Fruit fly (Drosophila melanogaster) whole organism, embryonic: ENCODE data around the gene Acn.

Experiments
- Ada2b ChIP-seq: fragments of 200-800 bp; sonication (Bioruptor generic); IDR thresholded peaks from 2 replicates; pipeline ENCODE4 v1.3.6; 2022; ENCODE audit warnings: missing biosample characterization, missing genetic modification characterization
- Awh ChIP-seq: fragments of 200-800 bp; sonication (Bioruptor generic); IDR thresholded peaks from 2 replicates; pipeline ENCODE4, ENCODE4 v1.3.6; 2022; ENCODE audit warnings: missing biosample characterization, missing genetic modification characterization
- CG10267 ChIP-seq: fragments of 200-800 bp; sonication (Bioruptor generic); optimal IDR thresholded peaks from 2 replicates; lab custom pipeline; 2018; ENCODE audit warnings: missing biosample characterization, mild to moderate bottlenecking, missing genetic modification characterization, moderate library complexity
- CG10959 ChIP-seq: fragments of 200-800 bp; sonication (Bioruptor generic); IDR thresholded peaks from 2 replicates; pipeline ENCODE4 v1.3.6; 2022; ENCODE audit warnings: missing biosample characterization, missing genetic modification characterization
- CG11695 ChIP-seq: fragments of 200-800 bp; sonication (Bioruptor generic); IDR thresholded peaks from 3 replicates; pipeline ENCODE4 v1.3.6; 2022; ENCODE audit warnings: missing biosample characterization, missing genetic modification characterization
- CG12659 ChIP-seq: fragments of 200-800 bp; sonication (Bioruptor generic); optimal IDR thresholded peaks from 3 replicates; lab custom pipeline; 2017; ENCODE audit warnings: mild to moderate bottlenecking, missing biosample characterization, missing genetic modification reagents, missing genetic modification characterization
- CG15011 ChIP-seq: fragments of 200-800 bp; sonication (Bioruptor generic); optimal IDR thresholded peaks from 3 replicates; lab custom pipeline; 2018; ENCODE audit warnings: missing biosample characterization, mild to moderate bottlenecking, missing genetic modification characterization
- CG1529 ChIP-seq: fragments of 200-800 bp; sonication (Bioruptor generic); optimal IDR thresholded peaks from 3 replicates; lab custom pipeline; 2018; ENCODE audit warnings: missing biosample characterization, missing genetic modification characterization
- CG17359 ChIP-seq: fragments of 200-800 bp; sonication (Bioruptor generic); optimal IDR thresholded peaks from 3 replicates; lab custom pipeline; 2018; ENCODE audit warnings: missing biosample characterization, mild to moderate bottlenecking, missing genetic modification characterization, moderate library complexity
- CG2678 ChIP-seq: fragments of 200-800 bp; sonication (Bioruptor generic); optimal IDR thresholded peaks from 3 replicates; lab custom pipeline; 2019; ENCODE audit warnings: missing biosample characterization, mild to moderate bottlenecking, missing genetic modification characterization, moderate library complexity
- CG2889 ChIP-seq: fragments of 200-800 bp; sonication (Bioruptor generic); IDR thresholded peaks from 3 replicates; pipeline ENCODE4 v1.3.6; 2022; ENCODE audit warnings: missing biosample characterization, missing genetic modification characterization
- CG30431 ChIP-seq: fragments of 200-800 bp; sonication (Bioruptor generic); optimal IDR thresholded peaks from 2 replicates; lab custom pipeline; 2017; ENCODE audit warnings: missing biosample characterization, missing genetic modification characterization
- CG31365 ChIP-seq: fragments of 200-800 bp; sonication (Bioruptor generic); optimal IDR thresholded peaks from 2 replicates; lab custom pipeline; 2018; ENCODE audit warnings: missing biosample characterization, mild to moderate bottlenecking, missing genetic modification characterization
- CG31388 ChIP-seq: fragments of 200-800 bp; sonication (Bioruptor generic); optimal IDR thresholded peaks from 2 replicates; lab custom pipeline; 2016; ENCODE audit warnings: missing biosample characterization, missing genetic modification characterization
- CG3847 ChIP-seq: fragments of 200-800 bp; sonication (Bioruptor generic); IDR thresholded peaks from 2 replicates; pipeline ENCODE4 v1.3.6; 2022; ENCODE audit warnings: missing biosample characterization, missing genetic modification characterization
- CG4424 ChIP-seq: fragments of 200-800 bp; sonication (Bioruptor generic); optimal IDR thresholded peaks from 3 replicates; lab custom pipeline; 2016; ENCODE audit warnings: missing biosample characterization, missing genetic modification characterization
- CG4854 ChIP-seq: fragments of 200-800 bp; sonication (Bioruptor generic); optimal IDR thresholded peaks from 2 replicates; lab custom pipeline; 2016; ENCODE audit warnings: missing biosample characterization, missing genetic modification characterization, inconsistent platforms
- CG7786 ChIP-seq: fragments of 200-800 bp; sonication (Bioruptor generic); optimal IDR thresholded peaks from 2 replicates; lab custom pipeline; 2016; ENCODE audit warnings: missing biosample characterization, missing genetic modification characterization
- CG9437 ChIP-seq: fragments of 200-800 bp; sonication (Bioruptor generic); optimal IDR thresholded peaks from 2 replicates; lab custom pipeline; 2018; ENCODE audit warnings: missing biosample characterization, mild to moderate bottlenecking, missing genetic modification characterization
- Dfd ChIP-seq, 2 experiments: fragments of >200 bp; optimal IDR thresholded peaks; 2 replicates each; lab custom pipeline; 2017; ENCODE audit warnings: missing biosample characterization in 2 of 2, missing genetic modification characterization in 2 of 2
- Doc3 ChIP-seq: fragments of 200-800 bp; sonication (Bioruptor generic); IDR thresholded peaks from 3 replicates; pipeline ENCODE4 v1.3.6; 2022; ENCODE audit warnings: missing biosample characterization, missing genetic modification characterization; ENCODE audit not compliant: partially characterized antibody
- Dp ChIP-seq: fragments of 200-800 bp; sonication (Bioruptor generic); optimal IDR thresholded peaks from 2 replicates; lab custom pipeline; 2018; ENCODE audit warnings: missing biosample characterization, mild to moderate bottlenecking, missing genetic modification characterization, moderate library complexity
- Dref ChIP-seq: fragments of 200-800 bp; sonication (Bioruptor generic); IDR thresholded peaks from 2 replicates; pipeline ENCODE4 v1.3.6; 2022; ENCODE audit warnings: missing biosample characterization, missing genetic modification characterization
- Jarid2 ChIP-seq: fragments of 200-800 bp; sonication (Bioruptor generic); optimal IDR thresholded peaks from 3 replicates; lab custom pipeline; 2017; ENCODE audit warnings: mild to moderate bottlenecking, missing biosample characterization, missing genetic modification reagents, missing genetic modification characterization
- Kr ChIP-seq: fragments of 200-800 bp; sonication (Bioruptor generic); optimal IDR thresholded peaks from 2 replicates; lab custom pipeline; 2017; ENCODE audit warnings: missing biosample characterization, mild to moderate bottlenecking, missing genetic modification characterization
- Poxn ChIP-seq: fragments of 200-800 bp; sonication (Bioruptor generic); IDR thresholded peaks from 2 replicates; pipeline ENCODE4 v1.3.6; 2022; ENCODE audit warnings: missing biosample characterization, missing genetic modification characterization
- Scr ChIP-seq: fragments of 200-800 bp; sonication (Bioruptor generic); IDR thresholded peaks from 2 replicates; pipeline ENCODE4 v1.3.6; 2022; ENCODE audit warnings: missing biosample characterization, missing genetic modification characterization; ENCODE audit not compliant: partially characterized antibody
- Vsx1 ChIP-seq: fragments of 200-800 bp; sonication (Bioruptor generic); optimal IDR thresholded peaks from 2 replicates; lab custom pipeline; 2017; ENCODE audit warnings: missing biosample characterization, mild to moderate bottlenecking, missing genetic modification characterization, missing genetic modification reagents
- ab ChIP-seq: fragments of 200-800 bp; sonication (Bioruptor generic); optimal IDR thresholded peaks from 2 replicates; lab custom pipeline; 2016; ENCODE audit warnings: missing biosample characterization, missing genetic modification characterization
- abd-A ChIP-seq: fragments of 200-800 bp; sonication (Bioruptor generic); optimal IDR thresholded peaks from 3 replicates; lab custom pipeline; 2019; ENCODE audit warnings: missing biosample characterization, mild to moderate bottlenecking, missing genetic modification characterization, moderate library complexity
- ase ChIP-seq: fragments of 200-800 bp; sonication (Bioruptor generic); IDR thresholded peaks from 3 replicates; pipeline ENCODE4 v1.3.6; 2022; ENCODE audit warnings: missing biosample characterization, missing genetic modification characterization
- croc ChIP-seq: fragments of 200-800 bp; sonication (Bioruptor generic); conservative IDR thresholded peaks from 3 replicates; pipeline ENCODE4 v1.3.6; 2022; ENCODE audit warnings: missing biosample characterization, missing genetic modification characterization
- crp ChIP-seq, 2 experiments: fragments of 200-800 bp; sonication (Bioruptor generic); optimal IDR thresholded peaks; 2 replicates in 1 of 2; 3 replicates in 1 of 2; lab custom pipeline; 2017; ENCODE audit warnings: missing biosample characterization in 2 of 2, missing genetic modification characterization in 2 of 2, mild to moderate bottlenecking in 1 of 2, moderate library complexity in 1 of 2
- dan ChIP-seq: fragments of 200-800 bp; sonication (Bioruptor generic); IDR thresholded peaks from 2 replicates; pipeline ENCODE4 v1.3.6; 2022; ENCODE audit warnings: missing biosample characterization, missing genetic modification characterization
- fu2 ChIP-seq: fragments of 200-800 bp; sonication (Bioruptor generic); optimal IDR thresholded peaks from 2 replicates; lab custom pipeline; 2016; ENCODE audit warnings: missing biosample characterization, missing genetic modification characterization
- gcm ChIP-seq: fragments of 200-800 bp; sonication (Bioruptor generic); optimal IDR thresholded peaks from 2 replicates; lab custom pipeline; 2019; ENCODE audit warnings: missing biosample characterization, mild to moderate bottlenecking, missing genetic modification characterization, moderate library complexity
- hkb ChIP-seq, 2 experiments: fragments of 200-800 bp in 1 of 2; fragments of >200 bp in 1 of 2; sonication (Bioruptor generic) in 1 of 2; IDR thresholded peaks in 1 of 2; optimal IDR thresholded peaks in 1 of 2; 2 replicates each; pipeline versions ENCODE4 v1.3.6 to Lab custom; 2017 to 2022; ENCODE audit warnings: missing biosample characterization in 1 of 2, missing genetic modification characterization in 1 of 2
- jumu ChIP-seq: fragments of 200-800 bp; sonication (Bioruptor generic); optimal IDR thresholded peaks from 3 replicates; lab custom pipeline; 2016; ENCODE audit warnings: missing biosample characterization, missing genetic modification characterization
- klu ChIP-seq: fragments of 200-800 bp; sonication (Bioruptor generic); IDR thresholded peaks from 2 replicates; pipeline ENCODE4 v1.3.6; 2022; ENCODE audit warnings: missing biosample characterization, missing genetic modification characterization
- kni ChIP-seq: fragments of 200-800 bp; sonication (Bioruptor generic); optimal IDR thresholded peaks from 3 replicates; lab custom pipeline; 2017; ENCODE audit warnings: mild to moderate bottlenecking, missing biosample characterization, missing genetic modification reagents, missing genetic modification characterization
- nau ChIP-seq: fragments of 200-800 bp; sonication (Bioruptor generic); optimal IDR thresholded peaks from 3 replicates; lab custom pipeline; 2017; ENCODE audit warnings: missing biosample characterization, mild to moderate bottlenecking, missing genetic modification characterization, missing genetic modification reagents
- pan ChIP-seq, 4 experiments: fragments of >200 bp in 3 of 4; fragments of 200-800 bp in 1 of 4; sonication (Bioruptor generic) in 1 of 4; optimal IDR thresholded peaks in 3 of 4; IDR thresholded peaks in 1 of 4; 2 replicates each; pipeline versions ENCODE4 v1.3.6 to Lab custom; 2017 to 2022; ENCODE audit warnings: missing biosample characterization in 2 of 4, missing genetic modification characterization in 2 of 4, mixed read lengths in 1 of 4
- pzg ChIP-seq: fragments of 200-800 bp; sonication (Bioruptor generic); optimal IDR thresholded peaks from 3 replicates; lab custom pipeline; 2018; ENCODE audit warnings: missing biosample characterization, mild to moderate bottlenecking, missing genetic modification characterization, moderate library complexity
- ranshi ChIP-seq: fragments of 200-800 bp; sonication (Bioruptor generic); IDR thresholded peaks from 2 replicates; pipeline ENCODE4 v1.3.6; 2022; ENCODE audit warnings: missing biosample characterization, missing genetic modification characterization
- repo ChIP-seq: fragments of 200-800 bp; sonication (Bioruptor generic); optimal IDR thresholded peaks from 2 replicates; lab custom pipeline; 2016; ENCODE audit warnings: missing biosample characterization, missing genetic modification characterization
- shn ChIP-seq: fragments of 200-800 bp; sonication (Bioruptor generic); optimal IDR thresholded peaks from 3 replicates; lab custom pipeline; 2016; ENCODE audit warnings: missing biosample characterization, missing genetic modification characterization
- tup ChIP-seq: fragments of 200-800 bp; sonication (Bioruptor generic); optimal IDR thresholded peaks from 2 replicates; lab custom pipeline; 2016; ENCODE audit warnings: missing biosample characterization, mild to moderate bottlenecking, missing genetic modification characterization, moderate library complexity
- tx ChIP-seq: fragments of 200-800 bp; sonication (Bioruptor generic); optimal IDR thresholded peaks from 2 replicates; lab custom pipeline; 2016; ENCODE audit warnings: missing biosample characterization, missing genetic modification characterization

The Acn gene

dm6 chr2L:19023972-19024743 lies 21.0 kb upstream of the Acn start (continued):
- no peak for TF ChIP-seq dan (GFP tag; lab: Robert Waterston, UW)
- peak; percentile 66 for TF ChIP-seq CG11695 (GFP tag; lab: Robert Waterston, UW)
- peak; percentile 78 for TF ChIP-seq CG12659
- no peak for TF ChIP-seq repo (GFP tag; lab: Kevin White, UChicago)
- no peak for TF ChIP-seq pan (optimal IDR thresholded peaks at IDR 0.05; lab: Kevin White, UChicago)
- no peak for TF ChIP-seq pan (GFP tag; optimal IDR thresholded peaks at IDR 0.05 in 1 of 2, IDR thresholded peaks at IDR 0.05 in 1 of 2)
- TF ChIP-seq CG30431: no peak
- peak; percentile 62 for TF ChIP-seq CG9437 (GFP tag; lab: Kevin White, UChicago)
- peak; percentile 92 for TF ChIP-seq CG2678 (tag; lab: Kevin White, UChicago)
- TF ChIP-seq CG1529 (GFP tag; lab: Kevin White, UChicago): peak; percentile 30
- TF ChIP-seq jumu (GFP tag; lab: Kevin White, UChicago): no peak
- TF ChIP-seq tup (GFP tag; lab: Kevin White, UChicago): no peak
- peak; percentile 90 for TF ChIP-seq abd-A
- TF ChIP-seq nau (GFP tag; lab: Kevin White, UChicago): peak; percentile 54
- TF ChIP-seq Vsx1 (GFP tag; lab: Kevin White, UChicago): peak; percentile 37
- no peak for TF ChIP-seq hkb (optimal IDR thresholded peaks at IDR 0.05; lab: Kevin White, UChicago)
- TF ChIP-seq hkb (GFP tag; IDR thresholded peaks at IDR 0.05; lab: Robert Waterston, UW): peak; percentile 68
- no peak for TF ChIP-seq CG4854 (GFP tag; lab: Kevin White, UChicago)
- no peak for TF ChIP-seq pzg (GFP tag; lab: Kevin White, UChicago)
- TF ChIP-seq gcm: peak; percentile 57
- TF ChIP-seq ab: no peak
- no peak for TF ChIP-seq kni (GFP tag; lab: Kevin White, UChicago)
- TF ChIP-seq Dp (GFP tag; lab: Kevin White, UChicago): no peak
- peak; percentile 63 for TF ChIP-seq CG10267 (tag; lab: Kevin White, UChicago)
- no peak for TF ChIP-seq Doc3 (GFP tag; lab: Robert Waterston, UW)
- no peak; the same call in 2 of the 3 replicates for TF ChIP-seq croc (GFP tag; lab: Robert Waterston, UW)
- no peak for TF ChIP-seq CG10959
- TF ChIP-seq CG15011 (GFP tag; lab: Kevin White, UChicago): peak; percentile 48
- no peak for TF ChIP-seq Kr (GFP tag; lab: Kevin White, UChicago)
- no peak for TF ChIP-seq fu2
- TF ChIP-seq CG3847 (GFP tag; lab: Robert Waterston, UW): 0 out of 2 replicates have a peak, but pooled peaks have one; percentile 9
- no peak for TF ChIP-seq shn (GFP tag; lab: Kevin White, UChicago)
- no peak for TF ChIP-seq CG7786 (GFP tag; lab: Kevin White, UChicago)
- TF ChIP-seq CG31365 (tag; lab: Kevin White, UChicago): no peak
- no peak for TF ChIP-seq Poxn (GFP tag; lab: Robert Waterston, UW)
- peak; percentile 43 for TF ChIP-seq CG4424 (GFP tag; lab: Kevin White, UChicago)
- no peak for TF ChIP-seq CG2889 (GFP tag; lab: Robert Waterston, UW)
- TF ChIP-seq Jarid2: peak; percentile 36
- no peak for TF ChIP-seq klu (GFP tag; lab: Robert Waterston, UW)
- peak; percentile 72 for TF ChIP-seq CG17359 (tag; lab: Kevin White, UChicago)
- TF ChIP-seq ranshi: 0 out of 2 replicates have a peak, but pooled peaks have one; percentile 6
- no peak for TF ChIP-seq Scr
- TF ChIP-seq Awh (GFP tag; lab: Robert Waterston, UW): no peak
- no peak for TF ChIP-seq tx
- no peak for TF ChIP-seq Dfd (GFP tag; optimal IDR thresholded peaks at IDR 0.05; lab: Kevin White, UChicago)
- peak; percentile 39; the same call in 1 of the 2 replicates for TF ChIP-seq Ada2b (GFP tag; lab: Robert Waterston, UW)
- TF ChIP-seq Dref (GFP tag; lab: Robert Waterston, UW): no peak
- TF ChIP-seq crp (GFP tag; optimal IDR thresholded peaks at IDR 0.05; lab: Kevin White, UChicago): peak in 1 of 2 experiments; percentile 15
- TF ChIP-seq ase: no peak
- no peak for TF ChIP-seq CG31388 (GFP tag; lab: Kevin White, UChicago)
